Worm (Caenorhabditis elegans) whole organism, L1 larva: ENCODE measurements around the gene snpn-1.
A peak's percentile ranks its signal among the peaks of the same experiment; 100 is the strongest.

Source experiments
- C04F5.9 ChIP-seq: sonication (generic microtip); optimal IDR thresholded peaks from 2 replicates; lab custom pipeline; 2016; ENCODE audit warnings: missing genetic modification characterization, missing compliant biosample characterization
- C16A3.4 ChIP-seq: fragments of 150-350 bp; optimal IDR thresholded peaks from 2 replicates; lab custom pipeline; 2014; ENCODE audit warnings: missing biosample characterization, missing genetic modification characterization
- F16B12.6 ChIP-seq: fragments of 150-350 bp; optimal IDR thresholded peaks from 2 replicates; lab custom pipeline; 2014; ENCODE audit warnings: missing biosample characterization, missing genetic modification characterization
- aly-2 ChIP-seq: fragments of 150-350 bp; optimal IDR thresholded peaks from 2 replicates; lab custom pipeline; 2014; ENCODE audit warnings: missing biosample characterization, missing genetic modification characterization
- blmp-1 ChIP-seq: fragments of 150-350 bp; optimal IDR thresholded peaks from 2 replicates; lab custom pipeline; 2014; ENCODE audit warnings: missing biosample characterization, missing genetic modification characterization
- ceh-82 ChIP-seq, 3 experiments: fragments of 150-350 bp in 1 of 3; sonication (generic microtip) in 2 of 3; optimal IDR thresholded peaks; 2 replicates each; lab custom pipeline; 2014 to 2017; ENCODE audit warnings: missing biosample characterization in 3 of 3, missing genetic modification characterization in 3 of 3
- ceh-88 ChIP-seq: fragments of 200-800 bp; sonication (Bioruptor generic); IDR thresholded peaks from 2 replicates; pipeline ENCODE4 v1.3.6; 2022; ENCODE audit warnings: missing genetic modification characterization, missing compliant biosample characterization
- ceh-90 ChIP-seq: sonication (generic microtip); optimal IDR thresholded peaks from 2 replicates; lab custom pipeline; 2016; ENCODE audit warnings: missing genetic modification characterization, missing compliant biosample characterization
- dpl-1 ChIP-seq, 3 experiments: fragments of 150-350 bp in 2 of 3; sonication (generic microtip) in 1 of 3; optimal IDR thresholded peaks; 2 replicates each; lab custom pipeline; 2014 to 2017; ENCODE audit warnings: missing biosample characterization in 3 of 3, missing genetic modification characterization in 3 of 3, missing genetic modification reagents in 3 of 3
- dsc-1 ChIP-seq: sonication (generic microtip); optimal IDR thresholded peaks from 2 replicates; lab custom pipeline; 2016; ENCODE audit warnings: mild to moderate bottlenecking, missing genetic modification characterization, missing compliant biosample characterization
- efl-1 ChIP-seq, 4 experiments: fragments of 150-350 bp; optimal IDR thresholded peaks in 3 of 4; peaks in 1 of 4; 1 replicate in 1 of 4; 2 replicates in 3 of 4; lab custom pipeline; 2014; ENCODE audit warnings: missing biosample characterization in 2 of 4, missing genetic modification characterization in 2 of 4, missing genetic modification reagents in 2 of 4
- fkh-10 ChIP-seq: sonication (generic microtip); optimal IDR thresholded peaks from 2 replicates; lab custom pipeline; 2017; ENCODE audit warnings: missing biosample characterization, missing genetic modification reagents, missing genetic modification characterization
- fkh-4 ChIP-seq: sonication (generic microtip); optimal IDR thresholded peaks from 2 replicates; lab custom pipeline; 2016; ENCODE audit warnings: missing compliant biosample characterization, missing genetic modification characterization, borderline replicate concordance
- fkh-8 ChIP-seq: sonication (generic microtip); optimal IDR thresholded peaks from 2 replicates; lab custom pipeline; 2016; ENCODE audit warnings: mild to moderate bottlenecking, missing genetic modification characterization, missing compliant biosample characterization
- fos-1 ChIP-seq: fragments of 150-350 bp; optimal IDR thresholded peaks from 2 replicates; lab custom pipeline; 2014; ENCODE audit warnings: missing biosample characterization, missing genetic modification characterization
- hlh-4 ChIP-seq: sonication (generic microtip); optimal IDR thresholded peaks from 2 replicates; lab custom pipeline; 2016; ENCODE audit warnings: mild to moderate bottlenecking, missing genetic modification characterization, missing compliant biosample characterization
- irx-1 ChIP-seq: sonication (generic microtip); optimal IDR thresholded peaks from 2 replicates; lab custom pipeline; 2016; ENCODE audit warnings: missing genetic modification characterization, missing compliant biosample characterization
- isw-1 ChIP-seq: fragments of 200-800 bp; sonication (Bioruptor generic); IDR thresholded peaks from 2 replicates; pipeline ENCODE4 v1.3.6; 2022; ENCODE audit warnings: missing genetic modification characterization, missing compliant biosample characterization
- lin-13 ChIP-seq: fragments of 150-350 bp; optimal IDR thresholded peaks from 2 replicates; lab custom pipeline; 2014; ENCODE audit warnings: missing biosample characterization, missing genetic modification reagents, missing genetic modification characterization
- lin-14 ChIP-seq: fragments of 200-800 bp; sonication (Bioruptor generic); optimal IDR thresholded peaks from 2 replicates; lab custom pipeline; 2018; ENCODE audit warnings: mild to moderate bottlenecking, missing genetic modification characterization, moderate library complexity, missing compliant biosample characterization
- lin-35 ChIP-seq, 2 experiments: fragments of 150-350 bp; optimal IDR thresholded peaks; 2 replicates each; lab custom pipeline; 2014; ENCODE audit warnings: missing biosample characterization in 2 of 2, missing genetic modification characterization in 2 of 2, missing genetic modification reagents in 2 of 2
- lin-39 ChIP-seq: fragments of 150-350 bp; optimal IDR thresholded peaks from 2 replicates; lab custom pipeline; 2014; ENCODE audit warnings: missing biosample characterization, missing genetic modification reagents, missing genetic modification characterization
- lir-3 ChIP-seq: sonication (generic microtip); optimal IDR thresholded peaks from 2 replicates; lab custom pipeline; 2016; ENCODE audit warnings: mild to moderate bottlenecking, missing genetic modification characterization, moderate library complexity, missing compliant biosample characterization; ENCODE audit not compliant: poor library complexity
- lsy-2 ChIP-seq, 2 experiments: fragments of 150-350 bp; optimal IDR thresholded peaks; 2 replicates each; lab custom pipeline; 2014; ENCODE audit warnings: missing biosample characterization in 2 of 2, missing genetic modification characterization in 2 of 2
- mep-1 ChIP-seq: fragments of 150-350 bp; optimal IDR thresholded peaks from 2 replicates; lab custom pipeline; 2014; ENCODE audit warnings: missing biosample characterization, missing genetic modification characterization
- nhr-12 ChIP-seq: sonication (generic microtip); optimal IDR thresholded peaks from 2 replicates; lab custom pipeline; 2017; ENCODE audit warnings: missing biosample characterization, missing genetic modification characterization
- nhr-19 ChIP-seq: fragments of 200-800 bp; sonication (Bioruptor generic); conservative IDR thresholded peaks from 2 replicates; pipeline ENCODE4 v1.3.6; 2022; ENCODE audit warnings: missing genetic modification characterization, missing compliant biosample characterization
- nhr-20 ChIP-seq: sonication (generic microtip); optimal IDR thresholded peaks from 2 replicates; lab custom pipeline; 2016; ENCODE audit warnings: mild to moderate bottlenecking, missing genetic modification characterization, missing compliant biosample characterization
- nhr-28 ChIP-seq: fragments of 150-350 bp; optimal IDR thresholded peaks from 2 replicates; lab custom pipeline; 2014; ENCODE audit warnings: missing biosample characterization, missing genetic modification characterization
- nhr-47 ChIP-seq: sonication (generic microtip); optimal IDR thresholded peaks from 2 replicates; lab custom pipeline; 2016; ENCODE audit warnings: mild to moderate bottlenecking, missing genetic modification characterization, moderate library complexity, missing compliant biosample characterization
- nhr-71 ChIP-seq: sonication (generic microtip); optimal IDR thresholded peaks from 2 replicates; lab custom pipeline; 2016; ENCODE audit warnings: mild to moderate bottlenecking, missing genetic modification characterization, moderate library complexity, missing compliant biosample characterization
- nhr-84 ChIP-seq: sonication (generic microtip); optimal IDR thresholded peaks from 2 replicates; lab custom pipeline; 2017; ENCODE audit warnings: missing biosample characterization, missing genetic modification characterization
- nhr-90 ChIP-seq: sonication (generic microtip); optimal IDR thresholded peaks from 2 replicates; lab custom pipeline; 2016; ENCODE audit warnings: mild to moderate bottlenecking, missing genetic modification characterization, missing compliant biosample characterization; ENCODE audit not compliant: poor library complexity
- rnt-1 ChIP-seq: sonication (generic microtip); optimal IDR thresholded peaks from 2 replicates; lab custom pipeline; 2016; ENCODE audit warnings: mild to moderate bottlenecking, missing genetic modification characterization, moderate library complexity, missing compliant biosample characterization
- snpc-4 ChIP-seq: fragments of 150-350 bp; optimal IDR thresholded peaks from 2 replicates; lab custom pipeline; 2014; ENCODE audit warnings: missing biosample characterization, missing genetic modification characterization
- snu-23 ChIP-seq: sonication (generic microtip); optimal IDR thresholded peaks from 2 replicates; lab custom pipeline; 2016; ENCODE audit warnings: missing genetic modification characterization, missing compliant biosample characterization
- sox-4 ChIP-seq: sonication (generic microtip); optimal IDR thresholded peaks from 2 replicates; lab custom pipeline; 2016; ENCODE audit warnings: missing genetic modification characterization, missing compliant biosample characterization
- sptf-1 ChIP-seq: fragments of 150-350 bp; optimal IDR thresholded peaks from 2 replicates; lab custom pipeline; 2014; ENCODE audit warnings: missing biosample characterization, missing genetic modification characterization
- swsn-7 ChIP-seq: sonication (generic microtip); optimal IDR thresholded peaks from 2 replicates; lab custom pipeline; 2016; ENCODE audit warnings: missing genetic modification characterization, missing compliant biosample characterization
- tbx-2 ChIP-seq: sonication (generic microtip); optimal IDR thresholded peaks from 2 replicates; lab custom pipeline; 2016; ENCODE audit warnings: missing genetic modification characterization, missing compliant biosample characterization
- unc-130 ChIP-seq: fragments of 150-350 bp; optimal IDR thresholded peaks from 2 replicates; lab custom pipeline; 2017; ENCODE audit warnings: missing biosample characterization, missing genetic modification characterization, inconsistent platforms
- unc-86 ChIP-seq: sonication (generic microtip); optimal IDR thresholded peaks from 2 replicates; lab custom pipeline; 2016; ENCODE audit warnings: missing genetic modification characterization, missing compliant biosample characterization
- vab-15 ChIP-seq: sonication (generic microtip); optimal IDR thresholded peaks from 2 replicates; lab custom pipeline; 2017; ENCODE audit warnings: missing genotype, mild to moderate bottlenecking, missing genetic modification characterization, missing compliant biosample characterization
- xbp-1 ChIP-seq: sonication (generic microtip); optimal IDR thresholded peaks from 2 replicates; lab custom pipeline; 2016; ENCODE audit warnings: missing genetic modification characterization, missing compliant biosample characterization

The snpn-1 gene

DNA sequence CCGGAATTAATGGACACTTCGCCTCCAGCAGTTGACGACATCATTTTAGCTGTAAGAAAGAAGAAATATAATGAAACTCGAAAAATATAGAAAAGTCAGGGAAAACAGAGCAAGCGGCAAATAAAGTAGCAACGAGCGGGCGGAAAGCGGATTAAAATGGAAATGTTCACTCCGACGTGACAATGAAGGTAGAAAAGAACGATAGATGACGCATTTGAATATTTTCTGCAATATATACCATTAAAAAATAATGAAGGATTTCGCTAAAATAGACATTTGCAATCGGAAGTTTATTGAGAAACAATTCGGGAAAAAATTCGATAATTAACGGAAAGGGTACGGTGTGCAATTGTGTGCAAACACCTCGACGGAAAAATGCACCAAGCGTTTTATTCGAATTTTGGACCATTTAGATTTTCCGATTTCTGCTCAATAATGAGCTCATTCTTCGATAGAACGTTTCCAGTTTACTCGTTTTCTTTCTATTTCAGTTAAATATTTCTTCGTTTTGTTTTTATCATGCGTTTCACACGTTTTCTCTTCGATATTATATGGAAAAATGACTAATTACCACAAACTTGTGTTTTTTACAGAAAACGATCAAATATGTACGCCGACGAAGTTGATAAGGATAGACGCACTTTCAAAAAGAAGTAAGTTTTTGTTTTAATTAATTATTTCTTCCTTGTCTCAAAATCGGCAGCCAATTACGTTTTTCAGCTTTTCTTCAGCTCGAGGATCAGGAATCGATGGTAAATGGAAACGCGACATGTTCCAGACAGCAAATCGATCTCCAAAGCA, at the start of gene snpn-1, which contains the start of gene C02B10.4:
snpn-1 (minus strand) TSS at position 51 of the 801 bp plus-strand sequence.
C02B10.4 (plus strand) TSS at position 594 of the 801 bp plus-strand sequence.
- TF ChIP-seq dpl-1 (GFP tag; optimal IDR thresholded peaks at IDR 0.05; lab: Kevin White, UChicago): peak; percentile 49 to 62 (median 62)
- TF ChIP-seq nhr-28 (tag; lab: Kevin White, UChicago): no peak
- no peak for TF ChIP-seq ceh-90 (tag; lab: Kevin White, UChicago)
- TF ChIP-seq ceh-82 (tag; optimal IDR thresholded peaks at IDR 0.05; lab: Kevin White, UChicago): peak; percentile 25 to 68 (median 51)
- TF ChIP-seq isw-1: peak; percentile 51; the same call in 1 of the 2 replicates
- peak; percentile 48 for TF ChIP-seq irx-1 (tag; lab: Kevin White, UChicago)
- TF ChIP-seq vab-15 (tag; lab: Kevin White, UChicago): no peak
- peak; percentile 54 for TF ChIP-seq nhr-19 (GFP tag; lab: Robert Waterston, UW)
- no peak for TF ChIP-seq lir-3 (tag; lab: Kevin White, UChicago)
- no peak for TF ChIP-seq hlh-4
- TF ChIP-seq rnt-1 (tag; lab: Kevin White, UChicago): peak; percentile 45
- peak; percentile 36 for TF ChIP-seq unc-130 (tag; lab: Kevin White, UChicago)
- TF ChIP-seq lin-14 (GFP tag; lab: Kevin White, UChicago): peak; percentile 56
- peak; percentile 59 for TF ChIP-seq C16A3.4
- TF ChIP-seq fkh-8: peak; percentile 26
- no peak for TF ChIP-seq ceh-88 (GFP tag; lab: Robert Waterston, UW)
- peak; percentile 67 to 72 for TF ChIP-seq lin-35 (GFP tag; optimal IDR thresholded peaks at IDR 0.05; lab: Kevin White, UChicago)
- TF ChIP-seq unc-86: peak; percentile 21
- TF ChIP-seq swsn-7 (tag; lab: Kevin White, UChicago): peak; percentile 65
- peak; percentile 37 for TF ChIP-seq nhr-90 (tag; lab: Kevin White, UChicago)
- no peak for TF ChIP-seq nhr-12 (tag; lab: Kevin White, UChicago)
- peak; percentile 71 for TF ChIP-seq nhr-71
- TF ChIP-seq snpc-4: peak; percentile 32
- peak; percentile 23 for TF ChIP-seq blmp-1
- TF ChIP-seq mep-1: peak; percentile 62
- TF ChIP-seq tbx-2 (tag; lab: Kevin White, UChicago): peak; percentile 56
- TF ChIP-seq fkh-10 (GFP tag; lab: Kevin White, UChicago): peak; percentile 16
- peak; percentile 16 for TF ChIP-seq aly-2 (tag; lab: Kevin White, UChicago)
- no peak for TF ChIP-seq sox-4 (tag; lab: Kevin White, UChicago)
- TF ChIP-seq nhr-47: peak; percentile 73
- TF ChIP-seq lsy-2 (tag; optimal IDR thresholded peaks at IDR 0.05; lab: Kevin White, UChicago): peak; percentile 98 to 99
- peak; percentile 23 for TF ChIP-seq lin-13 (GFP tag; lab: Kevin White, UChicago)
- no peak for TF ChIP-seq nhr-84
- TF ChIP-seq C04F5.9 (tag; lab: Kevin White, UChicago): peak; percentile 10
- TF ChIP-seq xbp-1 (tag; lab: Kevin White, UChicago): peak; percentile 50
- TF ChIP-seq sptf-1: no peak
- TF ChIP-seq F16B12.6 (tag; lab: Kevin White, UChicago): peak; percentile 92
- TF ChIP-seq efl-1 (optimal IDR thresholded peaks at IDR 0.05; lab: Kevin White, UChicago): peak; percentile 57 to 64
- TF ChIP-seq efl-1 (GFP tag; optimal IDR thresholded peaks at IDR 0.05 in 1 of 2; lab: Kevin White, UChicago): peak; percentile 71 to 97
- TF ChIP-seq dsc-1 (tag; lab: Kevin White, UChicago): peak; percentile 50
- peak; percentile 77 for TF ChIP-seq snu-23
- TF ChIP-seq lin-39 (tag; lab: Kevin White, UChicago): peak; percentile 35
- TF ChIP-seq fos-1: peak; percentile 17
- TF ChIP-seq nhr-20: peak; percentile 64
- TF ChIP-seq fkh-4 (tag; lab: Kevin White, UChicago): no peak
